Worm (Caenorhabditis elegans): ENCODE data around the gene dbl-1.

DNA sequence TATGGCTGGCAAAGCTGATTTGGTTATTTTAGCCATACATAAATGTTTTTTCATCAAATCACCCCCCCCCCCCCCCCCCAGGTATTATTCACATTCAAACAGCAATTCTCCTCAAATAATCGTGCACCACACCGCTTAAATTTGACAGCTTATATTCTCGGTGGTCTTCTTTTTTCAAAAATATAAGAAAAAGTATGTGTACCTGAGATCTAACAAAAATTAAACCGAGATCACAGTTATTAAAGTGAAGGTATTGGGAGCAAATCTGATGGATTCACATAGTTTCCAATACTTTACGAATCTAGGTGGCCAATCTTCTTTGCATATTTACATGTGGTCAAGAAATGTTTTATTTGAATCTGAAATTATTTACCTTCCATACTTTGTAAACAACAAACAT is 22.2 kb downstream of the dbl-1 start, which contains the start of gene ZC404.15:
- no peak for TF ChIP-seq nhr-237 (tag; optimal IDR thresholded peaks at IDR 0.05)
- TF ChIP-seq ZK337.2 (GFP tag; IDR thresholded peaks at IDR 0.05): no peak
- TF ChIP-seq ceh-82 (tag; optimal IDR thresholded peaks at IDR 0.05): no peak
- TF ChIP-seq unc-62 (GFP tag; optimal IDR thresholded peaks at IDR 0.05 in 1 of 2): no peak
- TF ChIP-seq unc-62 (tag; optimal IDR thresholded peaks at IDR 0.05): no peak
- no peak for TF ChIP-seq jun-1 (tag; optimal IDR thresholded peaks at IDR 0.05)
- no peak for TF ChIP-seq nhr-111 (GFP tag; optimal IDR thresholded peaks at IDR 0.05)
- no peak for TF ChIP-seq ceh-20 (GFP tag; IDR thresholded peaks at IDR 0.05)
- no peak for TF ChIP-seq saeg-2 (GFP tag; IDR thresholded peaks at IDR 0.05)
- TF ChIP-seq aly-2 (tag; optimal IDR thresholded peaks at IDR 0.05): no peak
- no peak for TF ChIP-seq skn-1 (tag; optimal IDR thresholded peaks at IDR 0.05)
- TF ChIP-seq unc-130 (GFP tag; optimal IDR thresholded peaks at IDR 0.05): no peak
- no peak for TF ChIP-seq nhr-41 (GFP tag; IDR thresholded peaks at IDR 0.05)
- TF ChIP-seq lin-15B (tag; optimal IDR thresholded peaks at IDR 0.05): no peak
